Worm (Caenorhabditis elegans) whole organism, L3 larva: ENCODE measurements around the gene T26H5.11.

Experiments used
- hmg-11 ChIP-seq: sonication (generic microtip); optimal IDR thresholded peaks from 2 replicates; lab custom pipeline; 2016; ENCODE audit warnings: missing genetic modification characterization, missing compliant biosample characterization
- lin-39 ChIP-seq: fragments of 150-350 bp; optimal IDR thresholded peaks from 2 replicates; lab custom pipeline; 2018; ENCODE audit warnings: missing biosample characterization, missing genetic modification reagents, missing genetic modification characterization
- nhr-237 ChIP-seq: fragments of 150-350 bp; optimal IDR thresholded peaks from 2 replicates; lab custom pipeline; 2014; ENCODE audit warnings: missing biosample characterization, missing genetic modification characterization
- pha-4 ChIP-seq: fragments of 150-350 bp; optimal IDR thresholded peaks from 2 replicates; lab custom pipeline; 2014; ENCODE audit warnings: missing biosample characterization, missing genetic modification reagents, missing genetic modification characterization
- pqm-1 ChIP-seq: fragments of 150-350 bp; optimal IDR thresholded peaks from 2 replicates; lab custom pipeline; 2017; ENCODE audit warnings: missing biosample characterization, missing genetic modification characterization, inconsistent platforms

DNA sequence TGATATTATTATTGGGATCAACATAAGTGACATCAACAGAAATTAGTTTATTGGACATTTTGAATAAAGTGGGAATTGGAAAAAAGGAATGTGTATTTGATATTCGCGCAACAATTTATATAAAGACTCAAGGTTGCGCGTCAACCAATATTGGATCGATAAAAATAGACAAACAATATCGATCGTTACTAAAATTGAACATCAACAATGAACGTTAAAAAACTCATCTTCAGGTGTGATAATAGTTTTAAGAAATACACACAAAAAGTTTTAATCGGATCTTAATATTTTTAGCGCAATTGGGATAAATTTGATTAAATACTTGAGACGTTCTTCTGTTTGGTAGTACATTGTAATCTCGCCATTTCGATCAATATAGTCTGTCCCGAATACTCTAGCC lies 20.5 kb downstream of the T26H5.11 start, which contains the start of gene fbxa-104:
- no peak for TF ChIP-seq lin-39 (tag; lab: Kevin White, UChicago)
- TF ChIP-seq hmg-11 (tag; lab: Kevin White, UChicago): no peak
- no peak for TF ChIP-seq pqm-1
- no peak for TF ChIP-seq pha-4 (tag; lab: Kevin White, UChicago)
- TF ChIP-seq nhr-237 (tag; lab: Kevin White, UChicago): no peak
